Fruit fly (Drosophila melanogaster) whole organism, embryonic: ENCODE measurements around the gene IntS9.

Experiments
- Adf1 ChIP-seq: fragments of 200-800 bp; sonication (Bioruptor generic); IDR thresholded peaks from 2 replicates; pipeline ENCODE4 v1.3.6; 2022; ENCODE audit warnings: missing biosample characterization, missing genetic modification characterization
- Awh ChIP-seq: fragments of 200-800 bp; sonication (Bioruptor generic); IDR thresholded peaks from 2 replicates; pipeline ENCODE4, ENCODE4 v1.3.6; 2022; ENCODE audit warnings: missing biosample characterization, missing genetic modification characterization
- Bdp1 ChIP-seq: fragments of 200-800 bp; sonication (Bioruptor generic); optimal IDR thresholded peaks from 3 replicates; lab custom pipeline; 2016; ENCODE audit warnings: missing biosample characterization, missing genetic modification characterization
- CG10147 ChIP-seq: fragments of 200-800 bp; sonication (Bioruptor generic); optimal IDR thresholded peaks from 2 replicates; lab custom pipeline; 2019; ENCODE audit warnings: missing biosample characterization, mild to moderate bottlenecking, missing genetic modification characterization, moderate library complexity
- CG10321 ChIP-seq: fragments of 200-800 bp; sonication (Bioruptor generic); IDR thresholded peaks from 2 replicates; pipeline ENCODE4 v1.3.6; 2022; ENCODE audit warnings: missing biosample characterization, missing genetic modification characterization
- CG10543 ChIP-seq: fragments of 200-800 bp; sonication (Bioruptor generic); optimal IDR thresholded peaks from 3 replicates; lab custom pipeline; 2017; ENCODE audit warnings: missing biosample characterization, mild to moderate bottlenecking, missing genetic modification characterization, moderate library complexity
- CG11560 ChIP-seq: fragments of 200-800 bp; sonication (Bioruptor generic); IDR thresholded peaks from 3 replicates; pipeline ENCODE4 v1.3.6; 2022; ENCODE audit warnings: missing biosample characterization, missing genetic modification characterization
- CG12071 ChIP-seq: fragments of 200-800 bp; sonication (Bioruptor generic); optimal IDR thresholded peaks from 3 replicates; lab custom pipeline; 2018; ENCODE audit warnings: missing biosample characterization, mild to moderate bottlenecking, missing genetic modification characterization
- CG12236 ChIP-seq: fragments of 200-800 bp; sonication (Bioruptor generic); optimal IDR thresholded peaks from 2 replicates; lab custom pipeline; 2016; ENCODE audit warnings: missing biosample characterization, missing genetic modification characterization
- CG13287 ChIP-seq: fragments of 200-800 bp; sonication (Bioruptor generic); IDR thresholded peaks from 2 replicates; pipeline ENCODE4 v1.3.6; 2022; ENCODE audit warnings: missing biosample characterization, missing genetic modification characterization; ENCODE audit not compliant: partially characterized antibody
- CG2202 ChIP-seq: fragments of 200-800 bp; sonication (Bioruptor generic); optimal IDR thresholded peaks from 2 replicates; lab custom pipeline; 2018; ENCODE audit warnings: missing biosample characterization, mild to moderate bottlenecking, missing genetic modification characterization
- CG3065 ChIP-seq: fragments of 200-800 bp; sonication (Bioruptor generic); optimal IDR thresholded peaks from 2 replicates; lab custom pipeline; 2016; ENCODE audit warnings: missing biosample characterization, missing genetic modification characterization
- CG31388 ChIP-seq: fragments of 200-800 bp; sonication (Bioruptor generic); optimal IDR thresholded peaks from 2 replicates; lab custom pipeline; 2016; ENCODE audit warnings: missing biosample characterization, missing genetic modification characterization
- CG33557 ChIP-seq: fragments of 200-800 bp; sonication (Bioruptor generic); optimal IDR thresholded peaks from 2 replicates; lab custom pipeline; 2019; ENCODE audit warnings: missing biosample characterization, mild to moderate bottlenecking, missing genetic modification characterization, moderate library complexity
- CG3726 ChIP-seq: fragments of 200-800 bp; sonication (Bioruptor generic); IDR thresholded peaks from 3 replicates; pipeline ENCODE4, ENCODE4 v1.3.6; 2022; ENCODE audit warnings: missing biosample characterization, missing genetic modification characterization
- CG4328 ChIP-seq: fragments of 200-800 bp; sonication (Bioruptor generic); optimal IDR thresholded peaks from 3 replicates; lab custom pipeline; 2017; ENCODE audit warnings: missing biosample characterization, missing genetic modification reagents, missing genetic modification characterization
- CG4707 ChIP-seq: fragments of 200-800 bp; sonication (Bioruptor generic); optimal IDR thresholded peaks from 2 replicates; lab custom pipeline; 2018; ENCODE audit warnings: missing biosample characterization, mild to moderate bottlenecking, missing genetic modification characterization, moderate library complexity
- CG6272 ChIP-seq: fragments of 200-800 bp; sonication (Bioruptor generic); IDR thresholded peaks from 2 replicates; pipeline ENCODE4 v1.3.6; 2022; ENCODE audit warnings: missing biosample characterization, missing genetic modification characterization
- CG6791 ChIP-seq: fragments of 200-800 bp; sonication (Bioruptor generic); IDR thresholded peaks from 3 replicates; pipeline ENCODE4 v1.3.6; 2022; ENCODE audit warnings: missing biosample characterization, missing genetic modification characterization; ENCODE audit not compliant: partially characterized antibody
- CG8089 ChIP-seq: fragments of 200-800 bp; sonication (Bioruptor generic); optimal IDR thresholded peaks from 3 replicates; lab custom pipeline; 2016; ENCODE audit warnings: missing biosample characterization, missing genetic modification characterization
- CTCF ChIP-seq: fragments of 200-800 bp; sonication (Bioruptor generic); optimal IDR thresholded peaks from 2 replicates; lab custom pipeline; 2017; ENCODE audit warnings: missing biosample characterization, mild to moderate bottlenecking, missing genetic modification characterization, moderate library complexity
- Chrac-16 ChIP-seq: fragments of 200-800 bp; sonication (Bioruptor generic); optimal IDR thresholded peaks from 3 replicates; lab custom pipeline; 2016; ENCODE audit warnings: missing biosample characterization, missing genetic modification characterization
- Drgx ChIP-seq: fragments of 200-800 bp; sonication (Bioruptor generic); IDR thresholded peaks from 2 replicates; pipeline ENCODE4 v1.3.6; 2022; ENCODE audit warnings: missing biosample characterization, missing genetic modification characterization
- Hsf ChIP-seq: fragments of 200-800 bp; sonication (Bioruptor generic); optimal IDR thresholded peaks from 3 replicates; lab custom pipeline; 2016; ENCODE audit warnings: missing biosample characterization, missing genetic modification characterization
- Kr ChIP-seq: fragments of 200-800 bp; sonication (Bioruptor generic); optimal IDR thresholded peaks from 2 replicates; lab custom pipeline; 2017; ENCODE audit warnings: missing biosample characterization, mild to moderate bottlenecking, missing genetic modification characterization
- MBD-R2 ChIP-seq: fragments of 200-800 bp; sonication (Bioruptor generic); IDR thresholded peaks from 2 replicates; pipeline ENCODE4 v1.3.6; 2022; ENCODE audit warnings: missing biosample characterization, missing genetic modification characterization
- Max ChIP-seq: fragments of 200-800 bp; sonication (Bioruptor generic); optimal IDR thresholded peaks from 2 replicates; lab custom pipeline; 2016; ENCODE audit warnings: missing biosample characterization, mild to moderate bottlenecking, missing genetic modification characterization
- Nf-YA ChIP-seq: fragments of 200-800 bp; sonication (Bioruptor generic); IDR thresholded peaks from 2 replicates; pipeline ENCODE4 v1.3.6; 2022; ENCODE audit warnings: missing biosample characterization, missing genetic modification characterization
- Trl ChIP-seq, 3 experiments: fragments of >200 bp in 2 of 3; fragments of 200-800 bp in 1 of 3; sonication (Bioruptor generic) in 1 of 3; optimal IDR thresholded peaks; 2 replicates in 1 of 3; 3 replicates in 2 of 3; lab custom pipeline; 2016 to 2017; ENCODE audit warnings: missing biosample characterization in 1 of 3, missing genetic modification characterization in 1 of 3
- bbx ChIP-seq: fragments of 200-800 bp; sonication (Bioruptor generic); IDR thresholded peaks from 2 replicates; pipeline ENCODE4 v1.3.6; 2022; ENCODE audit warnings: missing biosample characterization, missing genetic modification characterization; ENCODE audit not compliant: partially characterized antibody
- cg ChIP-seq: fragments of 200-800 bp; sonication (Bioruptor generic); optimal IDR thresholded peaks from 3 replicates; lab custom pipeline; 2019; ENCODE audit warnings: missing biosample characterization, mild to moderate bottlenecking, missing genetic modification characterization, moderate library complexity
- dan ChIP-seq: fragments of 200-800 bp; sonication (Bioruptor generic); IDR thresholded peaks from 2 replicates; pipeline ENCODE4 v1.3.6; 2022; ENCODE audit warnings: missing biosample characterization, missing genetic modification characterization
- ham ChIP-seq: fragments of 200-800 bp; sonication (Bioruptor generic); IDR thresholded peaks from 2 replicates; pipeline ENCODE4 v1.3.6; 2022; ENCODE audit warnings: missing biosample characterization, missing genetic modification characterization
- kah ChIP-seq: fragments of 200-800 bp; sonication (Bioruptor generic); optimal IDR thresholded peaks from 2 replicates; lab custom pipeline; 2018; ENCODE audit warnings: missing biosample characterization, mild to moderate bottlenecking, missing genetic modification characterization
- kay ChIP-seq: fragments of 200-800 bp; sonication (Bioruptor generic); optimal IDR thresholded peaks from 2 replicates; lab custom pipeline; 2016; ENCODE audit warnings: missing biosample characterization, missing genetic modification characterization
- luna ChIP-seq: fragments of 200-800 bp; sonication (Bioruptor generic); optimal IDR thresholded peaks from 2 replicates; lab custom pipeline; 2016; ENCODE audit warnings: missing biosample characterization, missing genetic modification characterization
- nmo ChIP-seq: fragments of 200-800 bp; sonication (Bioruptor generic); optimal IDR thresholded peaks from 2 replicates; lab custom pipeline; 2018; ENCODE audit warnings: missing biosample characterization, mild to moderate bottlenecking, missing genetic modification characterization, moderate library complexity
- onecut ChIP-seq: fragments of 200-800 bp; sonication (Bioruptor generic); IDR thresholded peaks from 2 replicates; pipeline ENCODE4 v1.3.6; 2022; ENCODE audit warnings: missing biosample characterization, missing genetic modification characterization
- pfk ChIP-seq: fragments of 200-800 bp; sonication (Bioruptor generic); optimal IDR thresholded peaks from 2 replicates; lab custom pipeline; 2018; ENCODE audit warnings: missing biosample characterization, mild to moderate bottlenecking, missing genetic modification characterization, moderate library complexity
- ro ChIP-seq: fragments of 200-800 bp; sonication (Bioruptor generic); IDR thresholded peaks from 2 replicates; pipeline ENCODE4 v1.3.6; 2022; ENCODE audit warnings: missing biosample characterization, missing genetic modification characterization
- tap ChIP-seq: fragments of 200-800 bp; optimal IDR thresholded peaks from 3 replicates; lab custom pipeline; 2019; ENCODE audit warnings: missing biosample characterization, mild to moderate bottlenecking, missing genetic modification characterization, moderate library complexity
- trh ChIP-seq: fragments of 200-800 bp; sonication (Bioruptor generic); optimal IDR thresholded peaks from 2 replicates; lab custom pipeline; 2016; ENCODE audit warnings: missing biosample characterization, missing genetic modification characterization
- usp ChIP-seq: fragments of >200 bp; optimal IDR thresholded peaks from 2 replicates; lab custom pipeline; 2017; ENCODE audit warnings: missing biosample characterization, missing genetic modification characterization
- vnd ChIP-seq: fragments of 200-800 bp; sonication (Bioruptor generic); IDR thresholded peaks from 3 replicates; pipeline ENCODE4 v1.3.6; 2022; ENCODE audit warnings: missing biosample characterization, missing genetic modification characterization; ENCODE audit not compliant: partially characterized antibody
- wdn ChIP-seq: fragments of 200-800 bp; sonication (Bioruptor generic); IDR thresholded peaks from 2 replicates; pipeline ENCODE4 v1.3.6; 2022; ENCODE audit warnings: missing biosample characterization, missing genetic modification characterization
- wor ChIP-seq: fragments of 200-800 bp; sonication (Bioruptor generic); IDR thresholded peaks from 2 replicates; pipeline ENCODE4 v1.3.6; 2022; ENCODE audit warnings: missing biosample characterization, missing genetic modification characterization
- zfh2 ChIP-seq: fragments of 200-800 bp; sonication (Bioruptor generic); optimal IDR thresholded peaks from 2 replicates; lab custom pipeline; 2016; ENCODE audit warnings: missing biosample characterization, missing genetic modification characterization

The IntS9 gene

DNA sequence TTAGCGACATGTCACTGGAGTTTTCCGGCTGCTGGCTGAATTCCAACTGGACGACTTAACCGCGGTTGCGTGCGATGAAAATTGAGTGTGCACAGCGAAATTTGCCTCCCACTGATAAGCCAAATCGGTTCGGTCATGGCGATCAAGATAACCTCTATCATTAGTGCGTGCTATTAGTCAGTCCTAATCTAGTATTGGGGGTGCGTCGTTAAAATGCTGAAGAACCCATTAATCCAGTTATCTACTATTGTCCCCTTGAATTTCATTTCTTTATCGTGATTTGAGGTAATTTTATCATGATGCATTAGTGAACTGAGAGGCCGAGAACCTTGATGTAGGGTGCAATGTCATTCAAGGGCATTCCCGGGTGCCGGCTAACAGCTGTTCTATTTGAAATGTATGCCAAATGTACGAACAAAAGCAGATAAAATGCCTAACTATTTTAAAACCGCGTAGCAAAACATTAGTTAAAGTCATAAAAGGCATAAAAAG lies 23.1 kb upstream of the IntS9 start, which contains the start of gene Pgm1 (continued):
- TF ChIP-seq CG4707 (GFP tag; lab: Kevin White, UChicago) (peak; percentile 55), tap (no peak), CG2202 (tag; lab: Kevin White, UChicago) (peak; percentile 54), CG12236 (GFP tag; lab: Kevin White, UChicago) (peak; percentile 81), pfk (GFP tag; lab: Kevin White, UChicago) (no peak), usp (GFP tag; lab: Kevin White, UChicago) (no peak), Awh (peak; percentile 75), luna (GFP tag; lab: Kevin White, UChicago) (peak; percentile 89), Drgx (GFP tag; lab: Robert Waterston, UW) (peak; percentile 82), vnd (GFP tag; lab: Robert Waterston, UW) (no peak), wor (GFP tag; lab: Robert Waterston, UW) (peak; percentile 53), CG6791 (GFP tag; lab: Robert Waterston, UW) (no peak), Trl (optimal IDR thresholded peaks at IDR 0.05; lab: Kevin White, UChicago) (no peak), Trl (GFP tag; optimal IDR thresholded peaks at IDR 0.05; lab: Kevin White, UChicago) (peak; percentile 94), CG6272 (GFP tag; lab: Robert Waterston, UW) (peak; percentile 40; the same call in 1 of the 2 replicates), Hsf (GFP tag; lab: Kevin White, UChicago) (peak; percentile 90), Adf1 (GFP tag; lab: Robert Waterston, UW) (peak; percentile 39; the same call in 1 of the 2 replicates), Kr (GFP tag; lab: Kevin White, UChicago) (no peak), nmo (GFP tag; lab: Kevin White, UChicago) (peak; percentile 82), MBD-R2 (peak; percentile 64; the same call in 1 of the 2 replicates), CG8089 (GFP tag; lab: Kevin White, UChicago) (peak; percentile 80), trh (GFP tag; lab: Kevin White, UChicago) (peak; percentile 51), Nf-YA (GFP tag; lab: Robert Waterston, UW) (peak; percentile 54; the same call in 1 of the 2 replicates), wdn (GFP tag; lab: Robert Waterston, UW) (peak; percentile 63), Bdp1 (GFP tag; lab: Kevin White, UChicago) (peak; percentile 77), kay (GFP tag; lab: Kevin White, UChicago) (peak; percentile 76), CG10147 (peak; percentile 79), CG11560 (tag; lab: Robert Waterston, UW) (peak; percentile 47; the same call in 1 of the 3 replicates), CG10543 (GFP tag; lab: Kevin White, UChicago) (peak; percentile 79), CG31388 (GFP tag; lab: Kevin White, UChicago) (peak; percentile 51), Chrac-16 (GFP tag; lab: Kevin White, UChicago) (peak; percentile 81), Max (GFP tag; lab: Kevin White, UChicago) (peak; percentile 69), CG10321 (GFP tag; lab: Robert Waterston, UW) (no peak), CTCF (GFP tag; lab: Kevin White, UChicago) (no peak), CG33557 (GFP tag; lab: Kevin White, UChicago) (peak; percentile 58), kah (peak; percentile 50), dan (GFP tag; lab: Robert Waterston, UW) (0 out of 2 replicates have a peak, but pooled peaks have one; percentile 46), CG3065 (GFP tag; lab: Kevin White, UChicago) (peak; percentile 58), CG4328 (GFP tag; lab: Kevin White, UChicago) (no peak), cg (GFP tag; lab: Kevin White, UChicago) (no peak), bbx (GFP tag; lab: Robert Waterston, UW) (peak; percentile 9; the same call in 1 of the 2 replicates), onecut (GFP tag; lab: Robert Waterston, UW) (peak; percentile 57; the same call in 1 of the 2 replicates), CG12071 (GFP tag; lab: Kevin White, UChicago) (peak; percentile 87), ro (GFP tag; lab: Robert Waterston, UW) (no peak), ham (GFP tag; lab: Robert Waterston, UW) (no peak), CG13287 (GFP tag; lab: Robert Waterston, UW) (0 out of 2 replicates have a peak, but pooled peaks have one; percentile 24), CG3726 (GFP tag; lab: Robert Waterston, UW) (peak; percentile 68), zfh2 (peak; percentile 90)
